Worm (Caenorhabditis elegans) whole organism, L4 larva: ENCODE data around the gene fbxl-1.

Experiments
- D1046.2 ChIP-seq: fragments of 200-800 bp; sonication (Bioruptor generic); IDR thresholded peaks from 2 replicates; pipeline ENCODE4 v1.3.6; 2022; ENCODE audit warnings: missing genetic modification characterization, missing compliant biosample characterization
- F26F4.8 ChIP-seq: fragments of 200-800 bp; sonication (Bioruptor generic); conservative IDR thresholded peaks from 2 replicates; pipeline ENCODE4 v1.3.6; 2022; ENCODE audit warnings: missing genetic modification characterization, missing compliant biosample characterization
- F44E2.7 ChIP-seq: fragments of 200-800 bp; sonication (Bioruptor generic); IDR thresholded peaks from 2 replicates; pipeline ENCODE4 v2.1.2; 2022; ENCODE audit warnings: missing genetic modification characterization, missing compliant biosample characterization
- R02D3.7 ChIP-seq: fragments of 150-350 bp; sonication (generic microtip); optimal IDR thresholded peaks from 3 replicates; lab custom pipeline; 2014; ENCODE audit warnings: missing biosample characterization, missing genetic modification characterization
- T26A8.4 ChIP-seq: fragments of 200-800 bp; sonication (Bioruptor generic); IDR thresholded peaks from 2 replicates; pipeline ENCODE4 v1.3.6; 2022; ENCODE audit warnings: missing genetic modification characterization, missing compliant biosample characterization
- Y48G9A.11 ChIP-seq: fragments of 200-800 bp; sonication (Bioruptor generic); IDR thresholded peaks from 2 replicates; pipeline ENCODE4 v1.3.6; 2022; ENCODE audit warnings: missing genetic modification reagents, missing genetic modification characterization, missing compliant biosample characterization
- Y5F2A.4 ChIP-seq: fragments of 200-800 bp; sonication (Bioruptor generic); optimal IDR thresholded peaks from 2 replicates; lab custom pipeline; 2018; ENCODE audit warnings: mild to moderate bottlenecking, missing genetic modification characterization, missing compliant biosample characterization
- ZK337.2 ChIP-seq: fragments of 200-800 bp; sonication (Bioruptor generic); IDR thresholded peaks from 2 replicates; pipeline ENCODE4 v1.3.6; 2022; ENCODE audit warnings: missing genetic modification reagents, missing genetic modification characterization, missing compliant biosample characterization
- ceh-20 ChIP-seq: fragments of 200-800 bp; sonication (Bioruptor generic); IDR thresholded peaks from 2 replicates; pipeline ENCODE4 v1.3.6; 2022; ENCODE audit warnings: missing genetic modification reagents, missing genetic modification characterization, missing compliant biosample characterization
- ceh-28 ChIP-seq: fragments of 150-350 bp; optimal IDR thresholded peaks from 2 replicates; lab custom pipeline; 2014; ENCODE audit warnings: missing biosample characterization, missing genetic modification reagents, missing genetic modification characterization
- ceh-32 ChIP-seq: sonication (generic microtip); optimal IDR thresholded peaks from 2 replicates; lab custom pipeline; 2016; ENCODE audit warnings: mild to moderate bottlenecking, missing genetic modification characterization, missing compliant biosample characterization; ENCODE audit not compliant: poor library complexity
- ceh-44 ChIP-seq: fragments of 200-800 bp; sonication (Bioruptor generic); IDR thresholded peaks from 2 replicates; pipeline ENCODE4 v1.3.6; 2022; ENCODE audit warnings: missing genetic modification reagents, missing genetic modification characterization, missing compliant biosample characterization
- ceh-62 ChIP-seq: sonication (generic microtip); optimal IDR thresholded peaks from 2 replicates; lab custom pipeline; 2017; ENCODE audit warnings: missing biosample characterization, missing genetic modification characterization
- ceh-82 ChIP-seq: sonication (generic microtip); optimal IDR thresholded peaks from 2 replicates; lab custom pipeline; 2017; ENCODE audit warnings: missing biosample characterization, missing genetic modification characterization
- daf-12 ChIP-seq: fragments of 150-350 bp; optimal IDR thresholded peaks from 2 replicates; lab custom pipeline; 2014; ENCODE audit warnings: missing biosample characterization, missing genetic modification reagents, missing genetic modification characterization
- daf-19 ChIP-seq: fragments of 200-800 bp; sonication (Bioruptor generic); conservative IDR thresholded peaks from 2 replicates; pipeline ENCODE4 v1.3.6; 2022; ENCODE audit warnings: missing genetic modification characterization, missing compliant biosample characterization
- dmd-6 ChIP-seq: fragments of 200-800 bp; sonication (Bioruptor generic); IDR thresholded peaks from 2 replicates; pipeline ENCODE4 v1.3.6; 2022; ENCODE audit warnings: missing genetic modification reagents, missing genetic modification characterization, missing compliant biosample characterization
- dmd-8 ChIP-seq: fragments of 200-800 bp; sonication (Bioruptor generic); IDR thresholded peaks from 2 replicates; pipeline ENCODE4 v1.3.6; 2022; ENCODE audit warnings: missing genetic modification characterization, missing compliant biosample characterization
- duxl-1 ChIP-seq: sonication (generic microtip); optimal IDR thresholded peaks from 2 replicates; lab custom pipeline; 2016; ENCODE audit warnings: mild to moderate bottlenecking, missing genetic modification characterization, moderate library complexity, missing compliant biosample characterization; ENCODE audit not compliant: poor library complexity
- egl-27 ChIP-seq: sonication (generic microtip); optimal IDR thresholded peaks from 3 replicates; lab custom pipeline; 2017; ENCODE audit warnings: missing biosample characterization, missing genetic modification reagents, missing genetic modification characterization
- egl-43 ChIP-seq: fragments of 200-800 bp; sonication (Bioruptor generic); IDR thresholded peaks from 2 replicates; pipeline ENCODE4 v1.3.6; 2022; ENCODE audit warnings: missing genetic modification reagents, missing genetic modification characterization, missing compliant biosample characterization
- fkh-10 ChIP-seq: fragments of 150-350 bp; optimal IDR thresholded peaks from 2 replicates; lab custom pipeline; 2014; ENCODE audit warnings: missing biosample characterization, missing genetic modification reagents, missing genetic modification characterization
- fos-1 ChIP-seq: fragments of 150-350 bp; optimal IDR thresholded peaks from 2 replicates; lab custom pipeline; 2014; ENCODE audit warnings: missing biosample characterization, missing genetic modification characterization
- gei-8 ChIP-seq: fragments of 200-800 bp; sonication (Bioruptor generic); optimal IDR thresholded peaks from 2 replicates; lab custom pipeline; 2018; ENCODE audit warnings: mild to moderate bottlenecking, missing genetic modification characterization, missing compliant biosample characterization
- hmg-1.1 ChIP-seq: fragments of 200-800 bp; sonication (Bioruptor generic); IDR thresholded peaks from 2 replicates; pipeline ENCODE4 v1.3.6; 2022; ENCODE audit warnings: missing genetic modification reagents, missing genetic modification characterization, missing compliant biosample characterization
- jun-1 ChIP-seq: fragments of 150-350 bp; optimal IDR thresholded peaks from 2 replicates; lab custom pipeline; 2014; ENCODE audit warnings: missing biosample characterization, missing genetic modification reagents, missing genetic modification characterization
- lim-7 ChIP-seq: fragments of 200-800 bp; sonication (Bioruptor generic); IDR thresholded peaks from 2 replicates; pipeline ENCODE4 v1.3.6; 2022; ENCODE audit warnings: missing genetic modification characterization, missing compliant biosample characterization
- lin-15B ChIP-seq: fragments of 150-350 bp; sonication (generic microtip); optimal IDR thresholded peaks from 3 replicates; lab custom pipeline; 2014; ENCODE audit warnings: missing biosample characterization, missing genetic modification characterization
- lin-38 ChIP-seq: fragments of 200-800 bp; sonication (Bioruptor generic); IDR thresholded peaks from 2 replicates; pipeline ENCODE4 v1.3.6; 2022; ENCODE audit warnings: missing genetic modification reagents, missing genetic modification characterization, missing compliant biosample characterization
- lsy-2 ChIP-seq, 2 experiments: fragments of 150-350 bp in 1 of 2; sonication (generic microtip) in 1 of 2; optimal IDR thresholded peaks; 2 replicates each; lab custom pipeline; 2014 to 2017; ENCODE audit warnings: missing biosample characterization in 2 of 2, missing genetic modification characterization in 2 of 2
- madf-5 ChIP-seq, 2 experiments: fragments of 200-800 bp; sonication (Bioruptor generic); IDR thresholded peaks; 2 replicates each; pipeline ENCODE4 v1.3.6; 2022; ENCODE audit warnings: missing compliant biosample characterization in 2 of 2, missing genetic modification characterization in 2 of 2
- mdl-1 ChIP-seq, 2 experiments: fragments of 150-350 bp in 1 of 2; sonication (generic microtip) in 1 of 2; optimal IDR thresholded peaks; 2 replicates each; lab custom pipeline; 2014 to 2017; ENCODE audit warnings: missing biosample characterization in 2 of 2, missing genetic modification characterization in 2 of 2
- mes-2 ChIP-seq: sonication (generic microtip); optimal IDR thresholded peaks from 2 replicates; lab custom pipeline; 2016; ENCODE audit warnings: missing genotype, mild to moderate bottlenecking, missing genetic modification characterization, missing compliant biosample characterization; ENCODE audit not compliant: poor library complexity, severe bottlenecking
- mxl-2 ChIP-seq: fragments of 200-800 bp; sonication (Bioruptor generic); conservative IDR thresholded peaks from 2 replicates; pipeline ENCODE4 v1.3.6; 2022; ENCODE audit warnings: missing genetic modification reagents, missing genetic modification characterization, missing compliant biosample characterization
- mxl-3 ChIP-seq: fragments of 200-800 bp; sonication (Bioruptor generic); optimal IDR thresholded peaks from 2 replicates; lab custom pipeline; 2018; ENCODE audit warnings: mild to moderate bottlenecking, missing genetic modification characterization, missing compliant biosample characterization
- nhr-10 ChIP-seq: fragments of 150-350 bp; optimal IDR thresholded peaks from 2 replicates; lab custom pipeline; 2014; ENCODE audit warnings: missing biosample characterization, missing genetic modification characterization
- nhr-11 ChIP-seq: fragments of 150-350 bp; optimal IDR thresholded peaks from 2 replicates; lab custom pipeline; 2014; ENCODE audit warnings: missing biosample characterization, missing genetic modification characterization
- nhr-111 ChIP-seq: fragments of 200-800 bp; sonication (Bioruptor generic); optimal IDR thresholded peaks from 2 replicates; lab custom pipeline; 2018; ENCODE audit warnings: mild to moderate bottlenecking, missing genetic modification characterization, missing compliant biosample characterization
- nhr-25 ChIP-seq: sonication (generic microtip); optimal IDR thresholded peaks from 2 replicates; lab custom pipeline; 2017; ENCODE audit warnings: missing genetic modification characterization, mild to moderate bottlenecking, missing compliant biosample characterization, antibody characterized with exemption, moderate library complexity, borderline replicate concordance; ENCODE audit not compliant: insufficient read depth
- nhr-28 ChIP-seq: fragments of 150-350 bp; optimal IDR thresholded peaks from 2 replicates; lab custom pipeline; 2014; ENCODE audit warnings: missing biosample characterization, missing genetic modification characterization
- nhr-6 ChIP-seq: fragments of 150-350 bp; optimal IDR thresholded peaks from 2 replicates; lab custom pipeline; 2014; ENCODE audit warnings: missing biosample characterization, missing genetic modification characterization
- nhr-76 ChIP-seq: fragments of 150-350 bp; optimal IDR thresholded peaks from 2 replicates; lab custom pipeline; 2014; ENCODE audit warnings: missing biosample characterization, missing genetic modification characterization
- rbr-2 ChIP-seq: sonication (generic microtip); optimal IDR thresholded peaks from 2 replicates; lab custom pipeline; 2016; ENCODE audit warnings: missing genotype, missing genetic modification characterization, missing compliant biosample characterization
- spr-1 ChIP-seq: sonication (generic microtip); optimal IDR thresholded peaks from 2 replicates; lab custom pipeline; 2016; ENCODE audit warnings: mild to moderate bottlenecking, missing genetic modification characterization, missing compliant biosample characterization
- spr-3 ChIP-seq: fragments of 200-800 bp; sonication (Bioruptor generic); optimal IDR thresholded peaks from 2 replicates; lab custom pipeline; 2018; ENCODE audit warnings: mild to moderate bottlenecking, missing genetic modification characterization, missing compliant biosample characterization
- tra-1 ChIP-seq: fragments of 200-800 bp; sonication (Bioruptor generic); IDR thresholded peaks from 2 replicates; pipeline ENCODE4 v1.3.6; 2022; ENCODE audit warnings: missing genetic modification reagents, missing genetic modification characterization, missing compliant biosample characterization
- unc-130 ChIP-seq: sonication (generic microtip); optimal IDR thresholded peaks from 2 replicates; lab custom pipeline; 2016; ENCODE audit warnings: missing genetic modification reagents, missing genetic modification characterization, missing compliant biosample characterization
- unc-39 ChIP-seq: sonication (generic microtip); optimal IDR thresholded peaks from 2 replicates; lab custom pipeline; 2017; ENCODE audit warnings: missing biosample characterization, missing genetic modification characterization
- unc-62 ChIP-seq, 3 experiments: fragments of 150-350 bp in 1 of 3; sonication (generic microtip); optimal IDR thresholded peaks in 2 of 3; peaks in 1 of 3; 1 replicate in 1 of 3; 2 replicates in 2 of 3; lab custom pipeline; 2014 to 2017; ENCODE audit warnings: missing biosample characterization in 3 of 3, missing genetic modification characterization in 3 of 3, missing genetic modification reagents in 3 of 3, missing genotype in 1 of 3
- zip-2 ChIP-seq: fragments of 150-350 bp; optimal IDR thresholded peaks from 2 replicates; lab custom pipeline; 2014; ENCODE audit warnings: missing biosample characterization, missing genetic modification characterization
- ztf-7 ChIP-seq: fragments of 150-350 bp; optimal IDR thresholded peaks from 2 replicates; lab custom pipeline; 2014; ENCODE audit warnings: missing biosample characterization, missing genetic modification characterization

fbxl-1 gene

DNA sequence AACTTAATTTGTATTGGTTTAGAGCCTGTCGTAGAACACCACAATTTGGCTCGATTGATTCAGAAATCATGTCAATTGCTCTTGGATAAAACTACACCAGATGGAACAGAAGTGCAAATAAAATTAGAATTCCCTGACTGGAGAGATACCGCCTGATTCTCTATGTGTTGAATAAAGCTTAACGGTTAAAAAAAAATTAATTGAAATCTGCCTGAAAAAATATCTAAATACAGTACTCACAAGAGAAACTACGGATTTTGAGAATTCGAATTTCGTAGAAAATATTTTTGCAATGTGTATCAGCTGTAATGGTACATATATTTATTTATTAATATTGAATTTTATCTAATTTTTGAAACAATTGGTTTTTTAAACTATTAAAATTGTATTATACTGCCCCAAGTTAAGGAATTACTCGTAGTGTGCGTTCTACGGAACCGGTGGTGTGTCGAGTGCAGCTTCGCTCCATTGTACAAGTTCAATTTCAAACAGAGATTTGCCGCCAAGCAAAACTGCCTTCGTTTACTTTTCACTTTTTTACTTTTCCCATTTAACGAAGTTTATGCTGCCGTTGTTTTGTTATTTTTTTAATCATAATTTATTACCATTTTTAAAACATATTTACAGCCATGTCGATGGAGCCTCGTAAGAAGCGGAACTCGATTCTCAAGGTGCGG is 22.5 kb downstream of the fbxl-1 start, which contains the start of gene knl-1 (continued):
- no peak for TF ChIP-seq egl-27
- TF ChIP-seq ztf-7 (tag; lab: Kevin White, UChicago), result no peak
- no peak for TF ChIP-seq lim-7 (GFP tag; lab: Robert Waterston, UW)
- no peak for TF ChIP-seq F26F4.8
- no peak for TF ChIP-seq nhr-6 (tag; lab: Kevin White, UChicago)
- no peak for TF ChIP-seq mdl-1 (tag; optimal IDR thresholded peaks at IDR 0.05; lab: Kevin White, UChicago)
- TF ChIP-seq gei-8 (GFP tag; lab: Kevin White, UChicago), result no peak
- no peak for TF ChIP-seq D1046.2
- TF ChIP-seq jun-1, result no peak
- no peak for TF ChIP-seq egl-43
- no peak for TF ChIP-seq lsy-2 (tag; optimal IDR thresholded peaks at IDR 0.05; lab: Kevin White, UChicago)
- TF ChIP-seq fos-1, result no peak
- no peak for TF ChIP-seq ceh-28 (tag; lab: Kevin White, UChicago)
- no peak for TF ChIP-seq mxl-2 (GFP tag; lab: Robert Waterston, UW)
- TF ChIP-seq rbr-2 (tag; lab: Kevin White, UChicago), result no peak
- TF ChIP-seq ceh-32 (tag; lab: Kevin White, UChicago), result no peak
- no peak for TF ChIP-seq F44E2.7 (GFP tag; lab: Robert Waterston, UW)
- no peak for TF ChIP-seq spr-3 (GFP tag; lab: Kevin White, UChicago)
- no peak for TF ChIP-seq spr-1 (tag; lab: Kevin White, UChicago)
- TF ChIP-seq R02D3.7, result no peak
- TF ChIP-seq ceh-44 (GFP tag; lab: Robert Waterston, UW), result no peak
- TF ChIP-seq fkh-10 (GFP tag; lab: Kevin White, UChicago), result no peak
- TF ChIP-seq nhr-76 (tag; lab: Kevin White, UChicago), result no peak
- TF ChIP-seq tra-1 (GFP tag; lab: Robert Waterston, UW), result no peak
- TF ChIP-seq Y48G9A.11 (GFP tag; lab: Robert Waterston, UW), result peak; percentile 48; the same call in 1 of the 2 replicates
- no peak for TF ChIP-seq T26A8.4 (GFP tag; lab: Robert Waterston, UW)
- TF ChIP-seq madf-5 (GFP tag; IDR thresholded peaks at IDR 0.05; lab: Robert Waterston, UW), result no peak
- TF ChIP-seq nhr-28, result no peak
- TF ChIP-seq duxl-1 (tag; lab: Kevin White, UChicago), result no peak
- no peak for TF ChIP-seq daf-12 (tag; lab: Kevin White, UChicago)
- no peak for TF ChIP-seq dmd-6 (GFP tag; lab: Robert Waterston, UW)
- no peak for TF ChIP-seq ceh-62 (tag; lab: Kevin White, UChicago)
- no peak for TF ChIP-seq ZK337.2 (GFP tag; lab: Robert Waterston, UW)
- TF ChIP-seq mes-2 (tag; lab: Kevin White, UChicago), result peak; percentile 88
- TF ChIP-seq mxl-3 (GFP tag; lab: Kevin White, UChicago), result no peak
- TF ChIP-seq lin-15B, result no peak
- no peak for TF ChIP-seq unc-39 (tag; lab: Kevin White, UChicago)
- no peak for TF ChIP-seq daf-19 (GFP tag; lab: Robert Waterston, UW)
- TF ChIP-seq hmg-1.1 (GFP tag; lab: Robert Waterston, UW), result no peak
- TF ChIP-seq dmd-8, result no peak
- TF ChIP-seq ceh-20 (GFP tag; lab: Robert Waterston, UW), result no peak
- TF ChIP-seq nhr-10 (tag; lab: Kevin White, UChicago), result no peak
- TF ChIP-seq nhr-25 (tag; lab: Kevin White, UChicago), result peak; percentile 19
- TF ChIP-seq lin-38 (GFP tag; lab: Robert Waterston, UW), result peak; percentile 94
- no peak for TF ChIP-seq nhr-111 (GFP tag; lab: Kevin White, UChicago)
- no peak for TF ChIP-seq zip-2 (tag; lab: Kevin White, UChicago)
- TF ChIP-seq Y5F2A.4 (GFP tag; lab: Kevin White, UChicago), result no peak
- TF ChIP-seq unc-62 (GFP tag; optimal IDR thresholded peaks at IDR 0.05 in 1 of 2; lab: Kevin White, UChicago), result no peak
- TF ChIP-seq unc-62 (tag; optimal IDR thresholded peaks at IDR 0.05; lab: Kevin White, UChicago), result no peak
- no peak for TF ChIP-seq nhr-11 (tag; lab: Kevin White, UChicago)
- peak; percentile 97 for TF ChIP-seq unc-130 (GFP tag; lab: Kevin White, UChicago)
- no peak for TF ChIP-seq ceh-82 (tag; lab: Kevin White, UChicago)
